Worm (Caenorhabditis elegans) whole organism, L1 larva: ENCODE results near the gene K10B3.5.

Source experiments
- C04F5.9 ChIP-seq: sonication (generic microtip); optimal IDR thresholded peaks from 2 replicates; lab custom pipeline; 2016; ENCODE audit warnings: missing genetic modification characterization, missing compliant biosample characterization
- C16A3.4 ChIP-seq: fragments of 150-350 bp; optimal IDR thresholded peaks from 2 replicates; lab custom pipeline; 2014; ENCODE audit warnings: missing biosample characterization, missing genetic modification characterization
- C34B4.2 ChIP-seq: sonication (generic microtip); optimal IDR thresholded peaks from 2 replicates; lab custom pipeline; 2017; ENCODE audit warnings: mild to moderate bottlenecking, missing genetic modification characterization, missing compliant biosample characterization
- ama-1 ChIP-seq: fragments of 150-350 bp; optimal IDR thresholded peaks from 2 replicates; lab custom pipeline; 2014
- blmp-1 ChIP-seq: fragments of 150-350 bp; optimal IDR thresholded peaks from 2 replicates; lab custom pipeline; 2014; ENCODE audit warnings: missing biosample characterization, missing genetic modification characterization
- ceh-8 ChIP-seq: fragments of 200-800 bp; sonication (Bioruptor generic); optimal IDR thresholded peaks from 2 replicates; lab custom pipeline; 2018; ENCODE audit warnings: mild to moderate bottlenecking, missing genetic modification characterization, moderate library complexity, missing compliant biosample characterization
- ceh-88 ChIP-seq: fragments of 200-800 bp; sonication (Bioruptor generic); IDR thresholded peaks from 2 replicates; pipeline ENCODE4 v1.3.6; 2022; ENCODE audit warnings: missing genetic modification characterization, missing compliant biosample characterization
- ceh-90 ChIP-seq: sonication (generic microtip); optimal IDR thresholded peaks from 2 replicates; lab custom pipeline; 2016; ENCODE audit warnings: missing genetic modification characterization, missing compliant biosample characterization
- egl-13 ChIP-seq: sonication (generic microtip); optimal IDR thresholded peaks from 2 replicates; lab custom pipeline; 2016; ENCODE audit warnings: missing genotype, missing genetic modification reagents, missing genetic modification characterization, missing compliant biosample characterization
- egl-27 ChIP-seq, 2 experiments: fragments of 150-350 bp in 1 of 2; sonication (generic microtip); optimal IDR thresholded peaks; 3 replicates each; lab custom pipeline; 2017 to 2018; ENCODE audit warnings: missing biosample characterization in 2 of 2, missing genetic modification characterization in 2 of 2, missing genetic modification reagents in 2 of 2
- elt-2 ChIP-seq: sonication (generic microtip); optimal IDR thresholded peaks from 2 replicates; lab custom pipeline; 2016; ENCODE audit warnings: missing genetic modification characterization, mild to moderate bottlenecking, inconsistent platforms, missing compliant biosample characterization, missing genetic modification reagents
- elt-3 ChIP-seq, 6 experiments: fragments of 150-350 bp in 1 of 6; sonication (generic microtip); optimal IDR thresholded peaks; 2 replicates each; lab custom pipeline; 2017 to 2018; ENCODE audit warnings: missing biosample characterization in 6 of 6, missing genetic modification characterization in 6 of 6, inconsistent platforms in 1 of 6
- ets-5 ChIP-seq: fragments of 200-800 bp; sonication (Bioruptor generic); IDR thresholded peaks from 2 replicates; pipeline ENCODE4 v1.3.6; 2022; ENCODE audit warnings: missing genetic modification characterization, missing compliant biosample characterization
- fkh-8 ChIP-seq: sonication (generic microtip); optimal IDR thresholded peaks from 2 replicates; lab custom pipeline; 2016; ENCODE audit warnings: mild to moderate bottlenecking, missing genetic modification characterization, missing compliant biosample characterization
- fos-1 ChIP-seq: fragments of 150-350 bp; optimal IDR thresholded peaks from 2 replicates; lab custom pipeline; 2014; ENCODE audit warnings: missing biosample characterization, missing genetic modification characterization
- hlh-4 ChIP-seq: sonication (generic microtip); optimal IDR thresholded peaks from 2 replicates; lab custom pipeline; 2016; ENCODE audit warnings: mild to moderate bottlenecking, missing genetic modification characterization, missing compliant biosample characterization
- irx-1 ChIP-seq: sonication (generic microtip); optimal IDR thresholded peaks from 2 replicates; lab custom pipeline; 2016; ENCODE audit warnings: missing genetic modification characterization, missing compliant biosample characterization
- isw-1 ChIP-seq: fragments of 200-800 bp; sonication (Bioruptor generic); IDR thresholded peaks from 2 replicates; pipeline ENCODE4 v1.3.6; 2022; ENCODE audit warnings: missing genetic modification characterization, missing compliant biosample characterization
- lin-13 ChIP-seq: fragments of 150-350 bp; optimal IDR thresholded peaks from 2 replicates; lab custom pipeline; 2014; ENCODE audit warnings: missing biosample characterization, missing genetic modification reagents, missing genetic modification characterization
- lin-14 ChIP-seq: fragments of 200-800 bp; sonication (Bioruptor generic); optimal IDR thresholded peaks from 2 replicates; lab custom pipeline; 2018; ENCODE audit warnings: mild to moderate bottlenecking, missing genetic modification characterization, moderate library complexity, missing compliant biosample characterization
- lin-15B ChIP-seq: fragments of 150-350 bp; sonication (generic microtip); optimal IDR thresholded peaks from 3 replicates; lab custom pipeline; 2014; ENCODE audit warnings: missing biosample characterization, missing genetic modification characterization
- lir-3 ChIP-seq: sonication (generic microtip); optimal IDR thresholded peaks from 2 replicates; lab custom pipeline; 2016; ENCODE audit warnings: mild to moderate bottlenecking, missing genetic modification characterization, moderate library complexity, missing compliant biosample characterization; ENCODE audit not compliant: poor library complexity
- lsy-2 ChIP-seq, 2 experiments: fragments of 150-350 bp; optimal IDR thresholded peaks; 2 replicates each; lab custom pipeline; 2014; ENCODE audit warnings: missing biosample characterization in 2 of 2, missing genetic modification characterization in 2 of 2
- mdl-1 ChIP-seq, 2 experiments: fragments of 150-350 bp; optimal IDR thresholded peaks; 2 replicates each; lab custom pipeline; 2014 to 2017; ENCODE audit warnings: missing biosample characterization in 2 of 2, missing genetic modification characterization in 2 of 2, inconsistent platforms in 1 of 2
- mep-1 ChIP-seq: fragments of 150-350 bp; optimal IDR thresholded peaks from 2 replicates; lab custom pipeline; 2014; ENCODE audit warnings: missing biosample characterization, missing genetic modification characterization
- nhr-11 ChIP-seq: fragments of 150-350 bp; optimal IDR thresholded peaks from 2 replicates; lab custom pipeline; 2014; ENCODE audit warnings: missing biosample characterization, missing genetic modification characterization
- nhr-237 ChIP-seq: fragments of 150-350 bp; optimal IDR thresholded peaks from 2 replicates; lab custom pipeline; 2014; ENCODE audit warnings: missing biosample characterization, missing genetic modification characterization
- nhr-47 ChIP-seq: sonication (generic microtip); optimal IDR thresholded peaks from 2 replicates; lab custom pipeline; 2016; ENCODE audit warnings: mild to moderate bottlenecking, missing genetic modification characterization, moderate library complexity, missing compliant biosample characterization
- nhr-77 ChIP-seq: fragments of 150-350 bp; optimal IDR thresholded peaks from 2 replicates; lab custom pipeline; 2014; ENCODE audit warnings: missing biosample characterization, missing genetic modification characterization
- nhr-84 ChIP-seq: sonication (generic microtip); optimal IDR thresholded peaks from 2 replicates; lab custom pipeline; 2017; ENCODE audit warnings: missing biosample characterization, missing genetic modification characterization
- nhr-85 ChIP-seq: sonication (generic microtip); peaks from one replicate; lab custom pipeline; 2016; ENCODE audit warnings: missing genetic modification characterization, inconsistent platforms, missing compliant biosample characterization
- sptf-1 ChIP-seq: fragments of 150-350 bp; optimal IDR thresholded peaks from 2 replicates; lab custom pipeline; 2014; ENCODE audit warnings: missing biosample characterization, missing genetic modification characterization
- swsn-7 ChIP-seq: sonication (generic microtip); optimal IDR thresholded peaks from 2 replicates; lab custom pipeline; 2016; ENCODE audit warnings: missing genetic modification characterization, missing compliant biosample characterization
- tlp-1 ChIP-seq: fragments of 150-350 bp; optimal IDR thresholded peaks from 2 replicates; lab custom pipeline; 2014; ENCODE audit warnings: missing biosample characterization, missing genetic modification characterization
- unc-130 ChIP-seq: fragments of 150-350 bp; optimal IDR thresholded peaks from 2 replicates; lab custom pipeline; 2017; ENCODE audit warnings: missing biosample characterization, missing genetic modification characterization, inconsistent platforms
- unc-30 ChIP-seq: sonication (generic microtip); optimal IDR thresholded peaks from 2 replicates; lab custom pipeline; 2017; ENCODE audit warnings: missing biosample characterization, missing genetic modification characterization
- unc-62 ChIP-seq: fragments of 150-350 bp; optimal IDR thresholded peaks from 2 replicates; lab custom pipeline; 2014; ENCODE audit warnings: missing biosample characterization, missing genetic modification reagents, missing genetic modification characterization
- unc-86 ChIP-seq: sonication (generic microtip); optimal IDR thresholded peaks from 2 replicates; lab custom pipeline; 2016; ENCODE audit warnings: missing genetic modification characterization, missing compliant biosample characterization
- vab-15 ChIP-seq: sonication (generic microtip); optimal IDR thresholded peaks from 2 replicates; lab custom pipeline; 2017; ENCODE audit warnings: missing genotype, mild to moderate bottlenecking, missing genetic modification characterization, missing compliant biosample characterization
- ztf-11 ChIP-seq, 2 experiments: sonication (generic microtip); optimal IDR thresholded peaks; 2 replicates each; lab custom pipeline; 2016 to 2017; ENCODE audit warnings: missing genetic modification characterization in 2 of 2, missing biosample characterization in 1 of 2, missing compliant biosample characterization in 1 of 2

The K10B3.5 gene

ce11 chrX:3153133-3153532, 46.9 kb upstream of the K10B3.5 start (continued):
- no peak for TF ChIP-seq ets-5 (GFP tag; lab: Robert Waterston, UW)
- TF ChIP-seq hlh-4 (tag; lab: Kevin White, UChicago) = no peak
- TF ChIP-seq, all 84 proteins: peak for 8

DNA sequence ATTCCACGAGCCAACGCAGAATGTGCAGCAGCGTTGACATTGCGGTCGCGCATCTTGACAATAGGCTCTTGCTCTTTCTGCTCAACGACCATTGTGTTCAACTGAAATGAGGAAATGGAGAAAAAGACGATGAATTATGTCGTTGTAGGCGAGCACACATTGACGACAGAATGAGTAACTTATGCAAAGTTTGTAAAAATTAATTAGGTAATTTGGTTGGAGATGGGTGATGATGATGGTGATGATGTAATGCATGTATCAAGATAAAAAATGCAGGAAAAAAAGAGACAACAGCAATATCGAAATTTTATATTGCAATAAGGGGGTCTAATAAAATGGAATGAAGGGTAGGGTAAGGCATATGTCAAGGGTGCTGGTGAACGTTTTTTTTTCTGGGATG, 46.1 kb upstream of the K10B3.5 start, which contains the start of gene bbln-1:
Gene bbln-1, minus strand, starts transcription at position 101 of the 400 bp plus-strand sequence.
- TF ChIP-seq lin-13 (GFP tag; lab: Kevin White, UChicago) (no peak), nhr-77 (tag; lab: Kevin White, UChicago) (no peak), ceh-8 (no peak), mep-1 (tag; lab: Kevin White, UChicago) (no peak), lir-3 (no peak), unc-86 (tag; lab: Kevin White, UChicago) (peak; percentile 37), elt-3 (tag; optimal IDR thresholded peaks at IDR 0.05; lab: Kevin White, UChicago) (no peak), nhr-11 (tag; lab: Kevin White, UChicago) (no peak)

- TF ChIP-seq nhr-237 (tag; lab: Kevin White, UChicago) (no peak), fkh-8 (tag; lab: Kevin White, UChicago) (peak; percentile 16), egl-27 (tag; optimal IDR thresholded peaks at IDR 0.05; lab: Kevin White, UChicago) (no peak)
These were observed 39.0 kb upstream of the K10B3.5 start, which contains the start of gene C15C7.4 for ce11 chrX:3145265-3145664. TSS of gene C15C7.4 (plus strand) at chrX:3145565.

ce11 chrX:3141704-3142103, 35.4 kb upstream of the K10B3.5 start:
- TF ChIP-seq nhr-47 (tag; lab: Kevin White, UChicago) (no peak), elt-2 (tag; lab: Kevin White, UChicago) (peak; percentile 67), nhr-84 (tag; lab: Kevin White, UChicago) (no peak), mdl-1 (tag; optimal IDR thresholded peaks at IDR 0.05; lab: Kevin White, UChicago) (no peak), ztf-11 (tag; optimal IDR thresholded peaks at IDR 0.05; lab: Kevin White, UChicago) (no peak), ceh-88 (GFP tag; lab: Robert Waterston, UW) (no peak)
- TF ChIP-seq, all 84 proteins: peak for 1

DNA sequence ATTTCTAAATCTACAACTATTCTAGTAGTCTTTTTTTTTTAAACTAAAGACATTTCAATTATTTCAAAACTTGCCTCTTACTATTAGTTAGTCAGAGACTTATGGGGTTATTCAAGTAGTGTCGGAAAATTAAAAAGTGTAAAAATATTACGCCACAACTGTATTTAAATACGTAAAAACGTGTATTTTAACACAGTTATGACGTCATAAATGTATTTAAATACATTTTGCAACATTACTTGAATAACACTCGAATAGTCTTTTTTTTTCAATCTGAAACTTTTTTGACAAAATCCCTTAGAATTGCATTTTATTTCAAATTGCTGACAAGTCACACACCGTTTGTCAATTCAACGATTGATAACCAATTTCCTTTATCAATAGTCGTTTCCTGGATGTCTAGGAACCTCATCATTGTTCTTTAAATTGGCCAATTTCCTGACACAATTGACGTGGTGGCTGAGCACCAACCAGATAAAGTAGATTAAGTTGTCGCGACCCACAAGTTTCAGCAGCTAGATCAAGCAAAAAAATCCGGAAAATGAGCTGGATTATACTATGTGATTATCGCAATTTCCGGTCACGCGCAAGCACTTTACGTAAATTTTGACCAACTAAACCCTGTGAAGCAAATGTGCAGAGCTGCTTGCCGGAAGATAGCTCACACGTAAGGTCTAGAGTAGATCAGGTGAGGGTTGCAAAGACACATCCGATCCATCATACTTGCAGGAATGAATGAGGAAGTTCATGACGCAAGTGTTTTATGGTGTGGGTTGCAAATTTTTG, 33.4 kb upstream of the K10B3.5 start:
- TF ChIP-seq egl-13 (tag; lab: Kevin White, UChicago) = peak; percentile 72
- no peak for TF ChIP-seq C04F5.9 (tag; lab: Kevin White, UChicago)
- peak; percentile 58 for TF ChIP-seq fkh-8 (tag; lab: Kevin White, UChicago)
- TF ChIP-seq nhr-47 (tag; lab: Kevin White, UChicago) = peak; percentile 48

ce11 chrX:3135186-3135585, 28.9 kb upstream of the K10B3.5 start, which contains the start of gene K10B3.1:
TSS of gene K10B3.1 (plus strand) at chrX:3135486.
- TF ChIP-seq unc-62 (GFP tag; lab: Kevin White, UChicago) (no peak), isw-1 (GFP tag; lab: Robert Waterston, UW) (no peak), blmp-1 (peak; percentile 32), nhr-85 (peak; percentile 14)

DNA sequence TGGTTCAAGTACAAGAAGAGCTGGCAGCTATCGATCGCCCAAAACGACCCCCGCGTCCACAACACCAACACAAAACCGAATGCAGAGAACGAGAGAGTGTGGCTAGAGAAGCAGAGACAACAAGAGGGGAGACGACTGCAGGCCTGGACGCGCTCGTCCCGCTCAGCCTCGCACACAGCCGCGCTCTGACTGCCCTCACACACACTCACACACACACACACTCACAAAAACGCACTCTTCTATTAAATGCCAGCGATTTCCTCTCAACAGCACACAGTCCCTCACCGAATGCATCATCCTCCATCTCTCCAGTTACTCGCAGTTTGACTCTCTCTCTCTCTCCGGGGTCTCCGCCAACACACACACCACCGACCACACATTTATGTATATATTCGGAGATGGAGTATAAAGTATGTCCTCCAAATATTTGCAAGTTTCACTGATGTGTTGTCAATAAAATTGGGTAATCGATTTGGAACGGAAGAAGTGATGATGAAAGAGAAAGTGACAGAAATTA, 21.4 kb upstream of the K10B3.5 start:
- TF ChIP-seq fkh-8 (tag; lab: Kevin White, UChicago) (peak; percentile 94), sptf-1 (tag; lab: Kevin White, UChicago) (no peak), swsn-7 (peak; percentile 93), ets-5 (GFP tag; lab: Robert Waterston, UW) (no peak), unc-130 (peak; percentile 82), ama-1 (lab: Kevin White, UChicago) (no peak), ceh-90 (tag; lab: Kevin White, UChicago) (no peak), C34B4.2 (no peak), fos-1 (tag; lab: Kevin White, UChicago) (peak; percentile 88), lsy-2 (tag; optimal IDR thresholded peaks at IDR 0.05; lab: Kevin White, UChicago) (peak; percentile 72 to 91), unc-30 (tag; lab: Kevin White, UChicago) (no peak), C16A3.4 (peak; percentile 95), lin-15B (tag; lab: Kevin White, UChicago) (peak; percentile 17), ceh-8 (peak; percentile 76), lin-14 (peak; percentile 99), tlp-1 (tag; lab: Kevin White, UChicago) (no peak), vab-15 (tag; lab: Kevin White, UChicago) (peak; percentile 49), irx-1 (tag; lab: Kevin White, UChicago) (peak; percentile 69)
